Worm (Caenorhabditis elegans): ENCODE measurements around the gene F25B5.6.

The F25B5.6 gene

ce11 chrIII:5943368-5944180, 5.0 kb downstream of the F25B5.6 start (continued):
- TF ChIP-seq nhr-27 (tag; optimal IDR thresholded peaks at IDR 0.05) (no peak), cebp-1 (GFP tag; IDR thresholded peaks at IDR 0.05) (no peak; the same call in 1 of the 2 replicates), cebp-1 (tag; optimal IDR thresholded peaks at IDR 0.05) (peak; percentile 86), rpc-1 (optimal IDR thresholded peaks at IDR 0.05) (no peak), rpc-1 (tag; optimal IDR thresholded peaks at IDR 0.05) (no peak), bed-2 (GFP tag; IDR thresholded peaks at IDR 0.05) (0 out of 2 replicates have a peak, but pooled peaks have one; percentile 9), lin-35 (GFP tag; optimal IDR thresholded peaks at IDR 0.05) (peak in 1 of 3 experiments; percentile 78), F33H1.4 (GFP tag; IDR thresholded peaks at IDR 0.05) (peak; percentile 30; the same call in 1 of the 2 replicates), ceh-100 (GFP tag; IDR thresholded peaks at IDR 0.05) (no peak; the same call in 1 of the 2 replicates), ztf-25 (GFP tag; IDR thresholded peaks at IDR 0.05) (no peak), ztf-18 (tag; optimal IDR thresholded peaks at IDR 0.05) (peak; percentile 11), ekl-4 (GFP tag; IDR thresholded peaks at IDR 0.05) (peak; percentile 81), hlh-26 (GFP tag; conservative IDR thresholded peaks at IDR 0.05) (no peak), unc-62 (GFP tag; optimal IDR thresholded peaks at IDR 0.05) (no peak), aptf-3 (GFP tag; IDR thresholded peaks at IDR 0.05) (no peak), D2030.7 (GFP tag; IDR thresholded peaks at IDR 0.05) (0 out of 2 replicates have a peak, but pooled peaks have one; percentile 14), pbrm-1 (GFP tag; IDR thresholded peaks at IDR 0.05) (peak; percentile 15), B0019.2 (GFP tag; conservative IDR thresholded peaks at IDR 0.05) (no peak), ZK185.1 (tag; optimal IDR thresholded peaks at IDR 0.05; ENCODE audit: poor library complexity, severe bottlenecking) (peak; percentile 75)

ce11 chrIII:5942104-5942503, 6.4 kb downstream of the F25B5.6 start:
- TF ChIP-seq rec-8 (tag; optimal IDR thresholded peaks at IDR 0.05) (no peak), let-526 (GFP tag; IDR thresholded peaks at IDR 0.05) (0 out of 2 replicates have a peak, but pooled peaks have one; percentile 11), ceh-91 (GFP tag; IDR thresholded peaks at IDR 0.05) (no peak), zfh-2 (GFP tag; conservative IDR thresholded peaks at IDR 0.05) (no peak), sptf-2 (GFP tag; optimal IDR thresholded peaks at IDR 0.05) (no peak), sdz-38 (tag; optimal IDR thresholded peaks at IDR 0.05) (no peak), ceh-40 (GFP tag; IDR thresholded peaks at IDR 0.05) (peak; percentile 49; the same call in 1 of the 2 replicates), lin-35 (GFP tag; optimal IDR thresholded peaks at IDR 0.05) (peak in 1 of 3 experiments; percentile 51), dox-1 (GFP tag; IDR thresholded peaks at IDR 0.05) (peak; percentile 34), rcor-1 (GFP tag; IDR thresholded peaks at IDR 0.05) (peak; percentile 21; the same call in 1 of the 2 replicates), nhr-27 (tag; optimal IDR thresholded peaks at IDR 0.05) (no peak), F52B5.7 (tag; optimal IDR thresholded peaks at IDR 0.05) (no peak)

- TF ChIP-seq ceh-27 (GFP tag; optimal IDR thresholded peaks at IDR 0.05) (peak; percentile 72), lsy-27 (tag; optimal IDR thresholded peaks at IDR 0.05; ENCODE audit: borderline replicate concordance, insufficient read depth) (no peak), Y56A3A.18 (GFP tag; IDR thresholded peaks at IDR 0.05) (no peak), F22D6.2 (tag; optimal IDR thresholded peaks at IDR 0.05) (no peak), dpl-1 (GFP tag; optimal IDR thresholded peaks at IDR 0.05) (no peak), akir-1 (GFP tag; optimal IDR thresholded peaks at IDR 0.05) (no peak), attf-5 (GFP tag; optimal IDR thresholded peaks at IDR 0.05) (peak; percentile 66), lin-40 (tag; optimal IDR thresholded peaks at IDR 0.05) (peak; percentile 45), lag-1 (GFP tag; IDR thresholded peaks at IDR 0.05) (no peak), ccch-3 (GFP tag; optimal IDR thresholded peaks at IDR 0.05) (no peak), fkh-3 (tag; optimal IDR thresholded peaks at IDR 0.05) (no peak), K11D2.4 (GFP tag; IDR thresholded peaks at IDR 0.05) (no peak), T07F8.4 (tag; optimal IDR thresholded peaks at IDR 0.05) (peak; percentile 13), K12H6.12 (tag; optimal IDR thresholded peaks at IDR 0.05) (peak; percentile 41), ceh-100 (GFP tag; IDR thresholded peaks at IDR 0.05) (no peak), hmg-20 (GFP tag; IDR thresholded peaks at IDR 0.05) (no peak), efl-1 (GFP tag; optimal IDR thresholded peaks at IDR 0.05) (no peak)
These were observed 8.0 kb downstream of the F25B5.6 start for ce11 chrIII:5940525-5940974.
